Fruit fly (Drosophila melanogaster): Measurements from ENCODE around the gene pon.

Gene pon

dm6 chrX:4647316-4648046 is 11.4 kb downstream of the pon start, which contains the start of the genes HLH4C and mRpL30 (continued):
- TF ChIP-seq CG6791 (GFP tag; IDR thresholded peaks at IDR 0.05; ENCODE audit: partially characterized antibody) (peak; percentile 97), Tbp (GFP tag; optimal IDR thresholded peaks at IDR 0.05) (no peak), CG8359 (GFP tag; optimal IDR thresholded peaks at IDR 0.05; ENCODE audit: borderline replicate concordance) (no peak), CG18476 (GFP tag; optimal IDR thresholded peaks at IDR 0.05) (no peak), CG7786 (GFP tag; optimal IDR thresholded peaks at IDR 0.05) (no peak), Scr (GFP tag; IDR thresholded peaks at IDR 0.05; ENCODE audit: partially characterized antibody) (peak; percentile 78), CG7963 (GFP tag; IDR thresholded peaks at IDR 0.05; ENCODE audit: partially characterized antibody) (peak; percentile 98), ken (GFP tag; IDR thresholded peaks at IDR 0.05) (no peak), so (GFP tag; IDR thresholded peaks at IDR 0.05) (no peak), pzg (GFP tag; optimal IDR thresholded peaks at IDR 0.05) (peak; percentile 45), Rfx (GFP tag; IDR thresholded peaks at IDR 0.05) (no peak), gce (GFP tag; IDR thresholded peaks at IDR 0.05) (no peak), Nf-YC (tag; optimal IDR thresholded peaks at IDR 0.05) (peak; percentile 94), Dbx (GFP tag; IDR thresholded peaks at IDR 0.05) (no peak), CG2202 (tag; optimal IDR thresholded peaks at IDR 0.05) (no peak), CG11504 (tag; optimal IDR thresholded peaks at IDR 0.05) (no peak), PHDP (tag; optimal IDR thresholded peaks at IDR 0.05) (no peak), Bgb (GFP tag; IDR thresholded peaks at IDR 0.05; ENCODE audit: partially characterized antibody) (peak; percentile 90), chinmo (GFP tag; IDR thresholded peaks at IDR 0.05; ENCODE audit: partially characterized antibody) (peak; percentile 96), Nf-YB (GFP tag; optimal IDR thresholded peaks at IDR 0.05) (peak; percentile 95), CG10565 (GFP tag; optimal IDR thresholded peaks at IDR 0.05) (no peak), cg (GFP tag; optimal IDR thresholded peaks at IDR 0.05) (no peak), CG2129 (GFP tag; IDR thresholded peaks at IDR 0.05; ENCODE audit: partially characterized antibody) (0 out of 2 replicates have a peak, but pooled peaks have one; percentile 20), CG4328 (GFP tag; optimal IDR thresholded peaks at IDR 0.05) (no peak), CG17802 (tag; optimal IDR thresholded peaks at IDR 0.05) (no peak), sd (tag; optimal IDR thresholded peaks at IDR 0.05) (no peak), grau (tag; optimal IDR thresholded peaks at IDR 0.05) (no peak), TFAM (GFP tag; optimal IDR thresholded peaks at IDR 0.05) (no peak), Opbp (GFP tag; IDR thresholded peaks at IDR 0.05; ENCODE audit: partially characterized antibody) (peak; percentile 95; the same call in 2 of the 3 replicates), CG17912 (GFP tag; optimal IDR thresholded peaks at IDR 0.05) (no peak), CG6765 (GFP tag; optimal IDR thresholded peaks at IDR 0.05) (no peak), bbx (GFP tag; IDR thresholded peaks at IDR 0.05; ENCODE audit: partially characterized antibody) (peak; percentile 98), CG12299 (tag; optimal IDR thresholded peaks at IDR 0.05) (no peak), BtbVII (GFP tag; optimal IDR thresholded peaks at IDR 0.05) (no peak), kah (GFP tag; optimal IDR thresholded peaks at IDR 0.05) (no peak), CG14014 (GFP tag; IDR thresholded peaks at IDR 0.05) (no peak), Hr51 (GFP tag; optimal IDR thresholded peaks at IDR 0.05) (no peak), Dref (GFP tag; IDR thresholded peaks at IDR 0.05) (peak; percentile 68), CG31441 (GFP tag; IDR thresholded peaks at IDR 0.05) (no peak), fu2 (GFP tag; optimal IDR thresholded peaks at IDR 0.05) (no peak), MESR4 (GFP tag; optimal IDR thresholded peaks at IDR 0.05) (peak; percentile 62), trem (tag; optimal IDR thresholded peaks at IDR 0.05) (no peak), Antp (GFP tag; optimal IDR thresholded peaks at IDR 0.05) (no peak), CG11398 (GFP tag; optimal IDR thresholded peaks at IDR 0.05) (no peak), vnd (GFP tag; IDR thresholded peaks at IDR 0.05; ENCODE audit: partially characterized antibody) (peak; percentile 87), tup (GFP tag; optimal IDR thresholded peaks at IDR 0.05) (no peak), klu (GFP tag; IDR thresholded peaks at IDR 0.05) (no peak), sna (GFP tag; IDR thresholded peaks at IDR 0.05; ENCODE audit: partially characterized antibody) (peak; percentile 81)

All from whole organism, embryonic.